Worm (Caenorhabditis elegans) whole organism, young adult: ENCODE data around the gene C06A1.3.

Experiments used
- B0019.2 ChIP-seq: fragments of 200-800 bp; sonication (Bioruptor generic); conservative IDR thresholded peaks from 2 replicates; pipeline ENCODE4 v1.3.6; 2022; ENCODE audit warnings: missing genetic modification reagents, missing genetic modification characterization, missing compliant biosample characterization
- B0035.1 ChIP-seq: sonication (generic microtip); optimal IDR thresholded peaks from 2 replicates; lab custom pipeline; 2016; ENCODE audit warnings: missing genetic modification characterization, mild to moderate bottlenecking, missing compliant biosample characterization, missing genotype, missing genetic modification reagents
- B0336.3 ChIP-seq: fragments of 200-800 bp; sonication (Bioruptor generic); IDR thresholded peaks from 2 replicates; pipeline ENCODE4 v1.3.6; 2022; ENCODE audit warnings: missing genetic modification characterization, missing compliant biosample characterization
- D2030.7 ChIP-seq: fragments of 200-800 bp; sonication (Bioruptor generic); IDR thresholded peaks from 2 replicates; pipeline ENCODE4 v1.3.6; 2022; ENCODE audit warnings: missing genetic modification reagents, missing genetic modification characterization, missing compliant biosample characterization
- F10E7.11 ChIP-seq: sonication (generic microtip); optimal IDR thresholded peaks from 2 replicates; lab custom pipeline; 2017; ENCODE audit warnings: mild to moderate bottlenecking, missing genetic modification characterization, moderate library complexity, missing compliant biosample characterization
- F49E8.2 ChIP-seq: sonication (generic microtip); optimal IDR thresholded peaks from 3 replicates; lab custom pipeline; 2017; ENCODE audit warnings: missing genetic modification characterization, mild to moderate bottlenecking, missing compliant biosample characterization, antibody characterized with exemption, moderate library complexity; ENCODE audit not compliant: insufficient read depth
- F57A8.1 ChIP-seq: fragments of 200-800 bp; sonication (Bioruptor generic); optimal IDR thresholded peaks from 2 replicates; lab custom pipeline; 2018; ENCODE audit warnings: mild to moderate bottlenecking, missing genetic modification characterization, moderate library complexity, missing compliant biosample characterization
- K11D2.4 ChIP-seq: fragments of 200-800 bp; sonication (Bioruptor generic); IDR thresholded peaks from 2 replicates; pipeline ENCODE4 v1.3.6; 2022; ENCODE audit warnings: missing genetic modification reagents, missing genetic modification characterization, missing compliant biosample characterization
- K12H6.12 ChIP-seq: fragments of 200-800 bp; sonication (Bioruptor generic); optimal IDR thresholded peaks from 2 replicates; lab custom pipeline; 2018; ENCODE audit warnings: mild to moderate bottlenecking, missing genetic modification characterization, missing compliant biosample characterization
- T07F8.4 ChIP-seq: sonication (generic microtip); optimal IDR thresholded peaks from 2 replicates; lab custom pipeline; 2016; ENCODE audit warnings: mild to moderate bottlenecking, missing genetic modification characterization, moderate library complexity, missing compliant biosample characterization
- T26A5.8 ChIP-seq: sonication (generic microtip); optimal IDR thresholded peaks from 2 replicates; lab custom pipeline; 2016; ENCODE audit warnings: missing genetic modification characterization, missing compliant biosample characterization
- Y95B8A.8 ChIP-seq: fragments of 200-800 bp; sonication (Bioruptor generic); IDR thresholded peaks from 2 replicates; pipeline ENCODE4 v1.3.6; 2022; ENCODE audit warnings: missing genetic modification reagents, missing genetic modification characterization, missing compliant biosample characterization
- attf-3 ChIP-seq: fragments of 200-800 bp; sonication (Bioruptor generic); conservative IDR thresholded peaks from 2 replicates; pipeline ENCODE4 v1.3.6; 2022; ENCODE audit warnings: missing genetic modification reagents, missing genetic modification characterization, missing compliant biosample characterization
- bed-1 ChIP-seq: fragments of 200-800 bp; sonication (Bioruptor generic); IDR thresholded peaks from 2 replicates; pipeline ENCODE4 v1.3.6; 2022; ENCODE audit warnings: missing genetic modification reagents, missing genetic modification characterization, missing compliant biosample characterization
- bed-2 ChIP-seq: fragments of 200-800 bp; sonication (Bioruptor generic); IDR thresholded peaks from 2 replicates; pipeline ENCODE4 v1.3.6; 2022; ENCODE audit warnings: missing genetic modification reagents, missing genetic modification characterization, missing compliant biosample characterization
- cebp-1 ChIP-seq, 2 experiments: fragments of 200-800 bp in 1 of 2; sonication (Bioruptor generic) in 1 of 2; sonication (generic microtip) in 1 of 2; IDR thresholded peaks in 1 of 2; optimal IDR thresholded peaks in 1 of 2; 2 replicates each; pipeline versions ENCODE4 v1.3.6 to Lab custom; 2017 to 2022; ENCODE audit warnings: missing compliant biosample characterization in 2 of 2, missing genetic modification characterization in 2 of 2, mild to moderate bottlenecking in 1 of 2, missing genetic modification reagents in 1 of 2, moderate library complexity in 1 of 2
- ceh-40 ChIP-seq: fragments of 200-800 bp; sonication (Bioruptor generic); IDR thresholded peaks from 2 replicates; pipeline ENCODE4 v1.3.6; 2022; ENCODE audit warnings: missing genetic modification characterization, missing compliant biosample characterization
- chd-7 ChIP-seq: sonication (generic microtip); optimal IDR thresholded peaks from 2 replicates; lab custom pipeline; 2016; ENCODE audit warnings: mild to moderate bottlenecking, missing genetic modification characterization, moderate library complexity, missing compliant biosample characterization
- ekl-4 ChIP-seq: fragments of 200-800 bp; sonication (Bioruptor generic); IDR thresholded peaks from 2 replicates; pipeline ENCODE4 v1.3.6; 2022; ENCODE audit warnings: missing genetic modification reagents, missing genetic modification characterization, missing compliant biosample characterization
- gei-17 ChIP-seq: fragments of 200-800 bp; sonication (Bioruptor generic); optimal IDR thresholded peaks from 2 replicates; lab custom pipeline; 2018; ENCODE audit warnings: mild to moderate bottlenecking, missing genetic modification characterization, missing compliant biosample characterization
- hmg-1.2 ChIP-seq: fragments of 200-800 bp; sonication (Bioruptor generic); IDR thresholded peaks from 2 replicates; pipeline ENCODE4 v1.3.6; 2022; ENCODE audit warnings: missing genetic modification reagents, missing genetic modification characterization, missing compliant biosample characterization
- hmg-20 ChIP-seq: fragments of 200-800 bp; sonication (Bioruptor generic); IDR thresholded peaks from 2 replicates; pipeline ENCODE4 v1.3.6; 2022; ENCODE audit warnings: missing genetic modification reagents, missing genetic modification characterization, missing compliant biosample characterization
- lag-1 ChIP-seq: fragments of 200-800 bp; sonication (Bioruptor generic); IDR thresholded peaks from 2 replicates; pipeline ENCODE4 v1.3.6; 2022; ENCODE audit warnings: missing genetic modification reagents, missing genetic modification characterization, missing compliant biosample characterization
- let-526 ChIP-seq: fragments of 200-800 bp; sonication (Bioruptor generic); IDR thresholded peaks from 2 replicates; pipeline ENCODE4 v1.3.6; 2022; ENCODE audit warnings: missing genetic modification reagents, missing genetic modification characterization, missing compliant biosample characterization
- lin-26 ChIP-seq: fragments of 200-800 bp; sonication (Bioruptor generic); IDR thresholded peaks from 2 replicates; pipeline ENCODE4 v1.3.6; 2022; ENCODE audit warnings: missing genetic modification reagents, missing genetic modification characterization, missing compliant biosample characterization
- lir-1 ChIP-seq: fragments of 200-800 bp; sonication (Bioruptor generic); conservative IDR thresholded peaks from 2 replicates; pipeline ENCODE4 v1.3.6; 2022; ENCODE audit warnings: missing genetic modification reagents, missing genetic modification characterization, missing compliant biosample characterization
- lsl-1 ChIP-seq: fragments of 200-800 bp; sonication (Bioruptor generic); optimal IDR thresholded peaks from 2 replicates; lab custom pipeline; 2018; ENCODE audit warnings: mild to moderate bottlenecking, missing genetic modification characterization, moderate library complexity, missing compliant biosample characterization
- mes-4 ChIP-seq: sonication (generic microtip); optimal IDR thresholded peaks from 2 replicates; lab custom pipeline; 2016; ENCODE audit warnings: missing genotype, missing genetic modification characterization, missing compliant biosample characterization
- nfya-1 ChIP-seq: sonication (generic microtip); optimal IDR thresholded peaks from 2 replicates; lab custom pipeline; 2017; ENCODE audit warnings: antibody characterized with exemption, missing compliant biosample characterization, missing genetic modification characterization, borderline replicate concordance; ENCODE audit not compliant: insufficient read depth
- nhr-120 ChIP-seq: fragments of 200-800 bp; sonication (Bioruptor generic); IDR thresholded peaks from 2 replicates; pipeline ENCODE4 v1.3.6; 2022; ENCODE audit warnings: missing genetic modification characterization, missing compliant biosample characterization
- nhr-80 ChIP-seq: sonication (generic microtip); optimal IDR thresholded peaks from 2 replicates; lab custom pipeline; 2016; ENCODE audit warnings: missing genetic modification characterization, missing compliant biosample characterization
- nhr-90 ChIP-seq: sonication (generic microtip); optimal IDR thresholded peaks from 2 replicates; lab custom pipeline; 2016; ENCODE audit warnings: missing genotype, mild to moderate bottlenecking, missing genetic modification characterization, missing compliant biosample characterization
- pbrm-1 ChIP-seq: fragments of 200-800 bp; sonication (Bioruptor generic); IDR thresholded peaks from 2 replicates; pipeline ENCODE4 v1.3.6; 2022; ENCODE audit warnings: missing genetic modification reagents, missing genetic modification characterization, missing compliant biosample characterization
- repo-1 ChIP-seq: sonication (generic microtip); optimal IDR thresholded peaks from 2 replicates; lab custom pipeline; 2017; ENCODE audit warnings: mild to moderate bottlenecking, missing genetic modification characterization, missing compliant biosample characterization
- sea-2 ChIP-seq: fragments of 200-800 bp; sonication (Bioruptor generic); IDR thresholded peaks from 2 replicates; pipeline ENCODE4 v1.3.6; 2022; ENCODE audit warnings: missing genetic modification characterization, missing compliant biosample characterization
- snpc-1.3 ChIP-seq: sonication (generic microtip); optimal IDR thresholded peaks from 2 replicates; lab custom pipeline; 2017; ENCODE audit warnings: missing genetic modification characterization, mild to moderate bottlenecking, missing compliant biosample characterization, antibody characterized with exemption, moderate library complexity, missing genotype, missing genetic modification reagents; ENCODE audit not compliant: insufficient read depth
- snpc-4 ChIP-seq, 5 experiments: fragments of 150-350 bp in 1 of 5; sonication (generic microtip) in 4 of 5; optimal IDR thresholded peaks; 2 replicates each; lab custom pipeline; 2014 to 2018; ENCODE audit warnings: missing genetic modification characterization in 5 of 5, missing biosample characterization in 3 of 5, antibody characterized with exemption in 2 of 5, mild to moderate bottlenecking in 2 of 5, missing compliant biosample characterization in 2 of 5, missing genotype in 2 of 5, moderate library complexity in 2 of 5, missing genetic modification reagents in 1 of 5
- tbp1 ChIP-seq: fragments of 200-800 bp; sonication (Bioruptor generic); optimal IDR thresholded peaks from 2 replicates; lab custom pipeline; 2018; ENCODE audit warnings: mild to moderate bottlenecking, missing genetic modification characterization, missing compliant biosample characterization
- tbx-9 ChIP-seq: sonication (generic microtip); optimal IDR thresholded peaks from 2 replicates; lab custom pipeline; 2016; ENCODE audit warnings: borderline replicate concordance, missing genetic modification characterization, inconsistent platforms, missing compliant biosample characterization
- unc-130 ChIP-seq: sonication (generic microtip); optimal IDR thresholded peaks from 2 replicates; lab custom pipeline; 2016; ENCODE audit warnings: missing genetic modification reagents, missing genetic modification characterization, missing compliant biosample characterization
- zim-3 ChIP-seq: sonication (generic microtip); optimal IDR thresholded peaks from 2 replicates; lab custom pipeline; 2017; ENCODE audit warnings: mild to moderate bottlenecking, missing genetic modification characterization, moderate library complexity, missing compliant biosample characterization
- ztf-18 ChIP-seq: sonication (generic microtip); optimal IDR thresholded peaks from 2 replicates; lab custom pipeline; 2016; ENCODE audit warnings: missing genotype, mild to moderate bottlenecking, missing genetic modification characterization, missing compliant biosample characterization
- ztf-26 ChIP-seq: sonication (generic microtip); optimal IDR thresholded peaks from 2 replicates; lab custom pipeline; 2017; ENCODE audit warnings: missing genetic modification characterization, missing compliant biosample characterization

Gene C06A1.3

ce11 chrII:10551985-10552736, 19.9 kb upstream of the C06A1.3 start (continued):
- TF ChIP-seq let-526 (peak; percentile 64; the same call in 1 of the 2 replicates), lag-1 (no peak), B0035.1 (tag; lab: Kevin White, UChicago) (peak; percentile 22), lsl-1 (GFP tag; lab: Kevin White, UChicago) (no peak), K12H6.12 (tag; lab: Kevin White, UChicago) (peak; percentile 90), T07F8.4 (tag; lab: Kevin White, UChicago) (peak; percentile 34), attf-3 (GFP tag; lab: Robert Waterston, UW) (no peak)

DNA sequence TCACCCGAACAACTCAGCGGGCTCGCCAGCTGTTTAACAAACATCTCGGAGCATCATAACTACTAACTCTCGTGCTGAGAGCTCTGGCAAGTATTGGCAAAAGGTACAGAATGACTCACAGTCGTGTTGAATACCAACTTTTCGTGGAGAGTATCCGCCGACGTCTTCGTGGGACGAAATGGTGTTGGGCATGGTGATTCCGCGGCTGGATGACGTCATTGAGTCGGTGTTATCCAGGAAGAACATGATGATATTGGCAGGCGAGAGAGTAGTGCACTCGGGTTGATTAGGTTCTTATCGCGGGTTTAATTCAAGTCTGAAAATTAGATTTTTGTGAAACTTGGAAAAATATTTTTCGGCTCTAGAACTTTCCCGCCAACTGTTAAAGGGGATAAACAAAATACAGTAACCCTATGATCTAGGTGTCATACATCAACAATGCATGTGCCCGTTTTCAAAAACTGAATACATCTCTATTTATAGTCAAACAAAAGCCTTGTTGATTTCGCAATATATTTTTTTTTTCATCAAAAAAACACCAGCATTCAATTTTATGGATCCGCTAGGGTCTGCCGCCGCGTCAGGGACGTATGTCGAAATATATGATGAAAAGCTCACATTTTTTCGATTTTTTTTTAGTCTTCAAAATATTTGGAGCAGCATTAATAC, 18.6 kb upstream of the C06A1.3 start:
- TF ChIP-seq chd-7 (tag; lab: Kevin White, UChicago) (peak; percentile 5), mes-4 (tag; lab: Kevin White, UChicago) (no peak), snpc-4 (GFP tag; optimal IDR thresholded peaks at IDR 0.05; lab: Kevin White, UChicago) (no peak), snpc-4 (tag; optimal IDR thresholded peaks at IDR 0.05; lab: Kevin White, UChicago) (no peak), K11D2.4 (GFP tag; lab: Robert Waterston, UW) (0 out of 2 replicates have a peak, but pooled peaks have one; percentile 8), ztf-18 (tag; lab: Kevin White, UChicago) (no peak), nhr-80 (no peak), unc-130 (GFP tag; lab: Kevin White, UChicago) (no peak), cebp-1 (GFP tag; IDR thresholded peaks at IDR 0.05; lab: Robert Waterston, UW) (peak; percentile 92), cebp-1 (tag; optimal IDR thresholded peaks at IDR 0.05; lab: Kevin White, UChicago) (peak; percentile 97), nfya-1 (no peak), F49E8.2 (tag; lab: Kevin White, UChicago) (no peak), zim-3 (no peak), bed-1 (GFP tag; lab: Robert Waterston, UW) (no peak), pbrm-1 (no peak), let-526 (no peak), attf-3 (GFP tag; lab: Robert Waterston, UW) (no peak), gei-17 (GFP tag; lab: Kevin White, UChicago) (no peak), T26A5.8 (tag; lab: Kevin White, UChicago) (no peak), snpc-1.3 (tag; lab: Kevin White, UChicago) (no peak), nhr-120 (GFP tag; lab: Robert Waterston, UW) (no peak), F10E7.11 (tag; lab: Kevin White, UChicago) (no peak), B0336.3 (GFP tag; lab: Robert Waterston, UW) (peak; percentile 22; the same call in 1 of the 2 replicates), hmg-1.2 (GFP tag; lab: Robert Waterston, UW) (no peak), Y95B8A.8 (no peak), F57A8.1 (GFP tag; lab: Kevin White, UChicago) (no peak), ceh-40 (no peak), hmg-20 (GFP tag; lab: Robert Waterston, UW) (no peak), nhr-90 (tag; lab: Kevin White, UChicago) (no peak), tbx-9 (no peak), sea-2 (GFP tag; lab: Robert Waterston, UW) (no peak), ztf-26 (tag; lab: Kevin White, UChicago) (peak; percentile 48), B0019.2 (no peak), K12H6.12 (tag; lab: Kevin White, UChicago) (no peak), ekl-4 (peak; percentile 26; the same call in 1 of the 2 replicates), bed-2 (GFP tag; lab: Robert Waterston, UW) (no peak), D2030.7 (GFP tag; lab: Robert Waterston, UW) (no peak), tbp1 (no peak), lin-26 (GFP tag; lab: Robert Waterston, UW) (no peak), repo-1 (peak; percentile 49), lir-1 (GFP tag; lab: Robert Waterston, UW) (no peak)
